Worm (Caenorhabditis elegans) whole organism, L2 larva: Measurements from ENCODE around the gene Y45F3A.1.

ENCODE experiments used
- C34F6.9 ChIP-seq: fragments of 150-350 bp; optimal IDR thresholded peaks from 2 replicates; lab custom pipeline; 2014; ENCODE audit warnings: missing biosample characterization, missing genetic modification characterization
- F13H6.1 ChIP-seq: sonication (generic microtip); optimal IDR thresholded peaks from 2 replicates; lab custom pipeline; 2016; ENCODE audit warnings: missing genetic modification characterization, missing compliant biosample characterization
- R02D3.7 ChIP-seq: fragments of 150-350 bp; optimal IDR thresholded peaks from 2 replicates; lab custom pipeline; 2014; ENCODE audit warnings: missing biosample characterization, missing genetic modification characterization
- Y55F3AM.14 ChIP-seq: fragments of 200-800 bp; sonication (Bioruptor generic); optimal IDR thresholded peaks from 2 replicates; lab custom pipeline; 2018; ENCODE audit warnings: mild to moderate bottlenecking, missing genetic modification characterization, missing compliant biosample characterization
- ZK546.5 ChIP-seq: sonication (generic microtip); optimal IDR thresholded peaks from 2 replicates; lab custom pipeline; 2017; ENCODE audit warnings: missing biosample characterization, missing genetic modification characterization
- ama-1 ChIP-seq: fragments of 150-350 bp; optimal IDR thresholded peaks from 2 replicates; lab custom pipeline; 2018; ENCODE audit warnings: inconsistent platforms
- ceh-16 ChIP-seq: fragments of 150-350 bp; optimal IDR thresholded peaks from 2 replicates; lab custom pipeline; 2014; ENCODE audit warnings: missing biosample characterization, missing genetic modification characterization
- ceh-82 ChIP-seq: fragments of 150-350 bp; optimal IDR thresholded peaks from 2 replicates; lab custom pipeline; 2014; ENCODE audit warnings: missing biosample characterization, missing genetic modification characterization
- crh-2 ChIP-seq: sonication (generic microtip); optimal IDR thresholded peaks from 2 replicates; lab custom pipeline; 2017; ENCODE audit warnings: missing biosample characterization, missing genetic modification characterization
- dmd-4 ChIP-seq: sonication (generic microtip); optimal IDR thresholded peaks from 2 replicates; lab custom pipeline; 2017; ENCODE audit warnings: missing biosample characterization, missing genetic modification characterization
- egl-27 ChIP-seq: sonication (generic microtip); optimal IDR thresholded peaks from 3 replicates; lab custom pipeline; 2017; ENCODE audit warnings: missing biosample characterization, missing genetic modification reagents, missing genetic modification characterization
- elt-1 ChIP-seq: fragments of 150-350 bp; optimal IDR thresholded peaks from 2 replicates; lab custom pipeline; 2014; ENCODE audit warnings: missing biosample characterization, missing genetic modification characterization
- elt-3 ChIP-seq: sonication (generic microtip); optimal IDR thresholded peaks from 2 replicates; lab custom pipeline; 2017; ENCODE audit warnings: missing biosample characterization, missing genetic modification characterization
- fos-1 ChIP-seq: fragments of 150-350 bp; optimal IDR thresholded peaks from 2 replicates; lab custom pipeline; 2014; ENCODE audit warnings: missing biosample characterization, missing genetic modification characterization
- gmeb-1 ChIP-seq: fragments of 150-350 bp; optimal IDR thresholded peaks from 2 replicates; lab custom pipeline; 2014; ENCODE audit warnings: missing biosample characterization, missing genetic modification characterization
- lin-11 ChIP-seq: fragments of 150-350 bp; sonication (generic microtip); optimal IDR thresholded peaks from 2 replicates; lab custom pipeline; 2014; ENCODE audit warnings: missing biosample characterization, missing genetic modification characterization, inconsistent platforms, mixed read lengths
- lin-13 ChIP-seq: fragments of 150-350 bp; optimal IDR thresholded peaks from 2 replicates; lab custom pipeline; 2014; ENCODE audit warnings: missing biosample characterization, missing genetic modification reagents, missing genetic modification characterization
- lin-39 ChIP-seq: fragments of 150-350 bp; optimal IDR thresholded peaks from 2 replicates; lab custom pipeline; 2014; ENCODE audit warnings: missing biosample characterization, missing genetic modification reagents, missing genetic modification characterization
- lsy-2 ChIP-seq, 2 experiments: fragments of 150-350 bp in 1 of 2; sonication (generic microtip) in 1 of 2; optimal IDR thresholded peaks; 2 replicates each; lab custom pipeline; 2014 to 2017; ENCODE audit warnings: missing biosample characterization in 2 of 2, missing genetic modification characterization in 2 of 2
- mab-5 ChIP-seq: fragments of 150-350 bp; optimal IDR thresholded peaks from 2 replicates; lab custom pipeline; 2014; ENCODE audit warnings: missing biosample characterization, missing genetic modification characterization
- mbf-1 ChIP-seq: sonication (generic microtip); optimal IDR thresholded peaks from 2 replicates; lab custom pipeline; 2017; ENCODE audit warnings: missing biosample characterization, missing genetic modification characterization
- mdl-1 ChIP-seq, 2 experiments: fragments of 150-350 bp in 1 of 2; sonication (generic microtip) in 1 of 2; optimal IDR thresholded peaks; 2 replicates each; lab custom pipeline; 2017; ENCODE audit warnings: missing biosample characterization in 2 of 2, missing genetic modification characterization in 2 of 2
- nhr-12 ChIP-seq: fragments of 150-350 bp; optimal IDR thresholded peaks from 2 replicates; lab custom pipeline; 2014; ENCODE audit warnings: missing biosample characterization, missing genetic modification characterization
- nhr-129 ChIP-seq: fragments of 150-350 bp; optimal IDR thresholded peaks from 2 replicates; lab custom pipeline; 2014; ENCODE audit warnings: missing biosample characterization, missing genetic modification characterization
- nhr-21 ChIP-seq: fragments of 150-350 bp; optimal IDR thresholded peaks from 2 replicates; lab custom pipeline; 2014; ENCODE audit warnings: missing biosample characterization, missing genetic modification characterization
- nhr-23 ChIP-seq: fragments of 150-350 bp; optimal IDR thresholded peaks from 2 replicates; lab custom pipeline; 2014; ENCODE audit warnings: missing biosample characterization, missing genetic modification reagents, missing genetic modification characterization
- nhr-6 ChIP-seq: fragments of 150-350 bp; optimal IDR thresholded peaks from 2 replicates; lab custom pipeline; 2014; ENCODE audit warnings: missing biosample characterization, missing genetic modification characterization
- nhr-77 ChIP-seq: fragments of 150-350 bp; optimal IDR thresholded peaks from 2 replicates; lab custom pipeline; 2014; ENCODE audit warnings: missing biosample characterization, missing genetic modification characterization
- sem-4 ChIP-seq: fragments of 150-350 bp; optimal IDR thresholded peaks from 2 replicates; lab custom pipeline; 2014; ENCODE audit warnings: missing biosample characterization, missing genetic modification reagents, missing genetic modification characterization
- skn-1 ChIP-seq: sonication (generic microtip); optimal IDR thresholded peaks from 2 replicates; lab custom pipeline; 2017; ENCODE audit warnings: missing biosample characterization, missing genetic modification characterization
- sma-3 ChIP-seq: sonication (generic microtip); optimal IDR thresholded peaks from 2 replicates; lab custom pipeline; 2016; ENCODE audit warnings: missing genetic modification reagents, missing genetic modification characterization, missing compliant biosample characterization
- sma-9 ChIP-seq, 2 experiments: fragments of 150-350 bp in 1 of 2; sonication (generic microtip) in 1 of 2; optimal IDR thresholded peaks; 2 replicates each; lab custom pipeline; 2014 to 2016; ENCODE audit warnings: missing genetic modification characterization in 2 of 2, mild to moderate bottlenecking in 1 of 2, missing biosample characterization in 1 of 2, missing compliant biosample characterization in 1 of 2, missing genetic modification reagents in 1 of 2, moderate library complexity in 1 of 2
- snpc-4 ChIP-seq: fragments of 150-350 bp; optimal IDR thresholded peaks from 2 replicates; lab custom pipeline; 2014; ENCODE audit warnings: missing biosample characterization, missing genetic modification characterization
- unc-39 ChIP-seq: fragments of 150-350 bp; optimal IDR thresholded peaks from 2 replicates; lab custom pipeline; 2014; ENCODE audit warnings: missing biosample characterization, missing genetic modification characterization
- unc-55 ChIP-seq: fragments of 150-350 bp; sonication (generic microtip); optimal IDR thresholded peaks from 3 replicates; lab custom pipeline; 2014; ENCODE audit warnings: missing biosample characterization, missing genetic modification reagents, missing genetic modification characterization
- zag-1 ChIP-seq: fragments of 150-350 bp; optimal IDR thresholded peaks from 2 replicates; lab custom pipeline; 2014; ENCODE audit warnings: missing biosample characterization, missing genetic modification characterization
- ztf-4 ChIP-seq: fragments of 150-350 bp; optimal IDR thresholded peaks from 2 replicates; lab custom pipeline; 2014; ENCODE audit warnings: missing biosample characterization, missing genetic modification characterization

The Y45F3A.1 gene

ce11 chrIII:10569246-10569645 lies 7.5 kb upstream of the Y45F3A.1 start:
- no peak for TF ChIP-seq unc-39
- no peak for TF ChIP-seq lin-13 (GFP tag; lab: Kevin White, UChicago)
- no peak for TF ChIP-seq gmeb-1 (tag; lab: Kevin White, UChicago)
- TF ChIP-seq lin-39 (tag; lab: Kevin White, UChicago): no peak
- TF ChIP-seq unc-55 (GFP tag; lab: Kevin White, UChicago): no peak
- no peak for TF ChIP-seq sma-3
- TF ChIP-seq nhr-23 (tag; lab: Kevin White, UChicago): no peak
- no peak for TF ChIP-seq mdl-1 (tag; optimal IDR thresholded peaks at IDR 0.05; lab: Kevin White, UChicago)
- TF ChIP-seq ceh-82 (tag; lab: Kevin White, UChicago): no peak
- no peak for TF ChIP-seq ztf-4 (tag; lab: Kevin White, UChicago)
- TF ChIP-seq F13H6.1 (tag; lab: Kevin White, UChicago): no peak
- TF ChIP-seq mab-5 (tag; lab: Kevin White, UChicago): no peak
- TF ChIP-seq egl-27 (tag; lab: Kevin White, UChicago): no peak
- no peak for TF ChIP-seq snpc-4 (tag; lab: Kevin White, UChicago)
- TF ChIP-seq fos-1 (tag; lab: Kevin White, UChicago): no peak
- TF ChIP-seq mbf-1 (tag; lab: Kevin White, UChicago): no peak
- TF ChIP-seq elt-1: no peak
- no peak for TF ChIP-seq lin-11 (tag; lab: Kevin White, UChicago)
- TF ChIP-seq sem-4 (tag; lab: Kevin White, UChicago): no peak
- TF ChIP-seq, all 48 proteins: peak for 0

DNA sequence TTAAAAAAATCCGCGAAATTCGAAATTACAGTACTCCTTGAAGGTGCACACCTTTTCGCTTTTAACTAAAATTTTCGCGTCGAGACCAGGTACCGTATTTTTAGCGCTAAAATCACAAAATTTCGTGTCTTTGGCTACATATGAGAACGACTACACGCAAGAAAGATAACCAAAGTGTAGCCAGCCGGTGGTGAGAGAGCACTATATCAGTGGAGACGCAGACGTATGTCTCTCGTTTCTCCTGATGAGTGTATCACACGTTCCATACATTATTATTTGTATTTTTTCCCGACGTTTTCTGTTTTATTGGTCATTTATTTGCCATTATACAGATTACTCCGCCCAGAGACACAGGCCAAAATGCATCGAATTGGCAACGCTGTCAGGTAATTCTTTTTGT lies 4.2 kb upstream of the Y45F3A.1 start, which contains the start of gene acdh-11:
Gene acdh-11 (plus strand): TSS at position 333 of the 400 bp plus-strand sequence.
- TF ChIP-seq R02D3.7 (no peak), nhr-129 (no peak), mab-5 (tag; lab: Kevin White, UChicago) (no peak), zag-1 (tag; lab: Kevin White, UChicago) (no peak), ceh-16 (tag; lab: Kevin White, UChicago) (no peak), ztf-4 (tag; lab: Kevin White, UChicago) (no peak), ZK546.5 (no peak), nhr-77 (tag; lab: Kevin White, UChicago) (no peak), sma-3 (peak; percentile 14), Y55F3AM.14 (no peak), ceh-82 (tag; lab: Kevin White, UChicago) (no peak), snpc-4 (tag; lab: Kevin White, UChicago) (no peak), lin-39 (tag; lab: Kevin White, UChicago) (no peak), lsy-2 (tag; optimal IDR thresholded peaks at IDR 0.05; lab: Kevin White, UChicago) (peak in 1 of 2 experiments; percentile 35), skn-1 (tag; lab: Kevin White, UChicago) (no peak), crh-2 (tag; lab: Kevin White, UChicago) (peak; percentile 51), gmeb-1 (tag; lab: Kevin White, UChicago) (no peak), elt-3 (tag; lab: Kevin White, UChicago) (no peak), unc-55 (GFP tag; lab: Kevin White, UChicago) (no peak), nhr-6 (no peak), nhr-23 (tag; lab: Kevin White, UChicago) (no peak), egl-27 (tag; lab: Kevin White, UChicago) (no peak), elt-1 (no peak), F13H6.1 (tag; lab: Kevin White, UChicago) (no peak), nhr-12 (tag; lab: Kevin White, UChicago) (no peak), dmd-4 (tag; lab: Kevin White, UChicago) (no peak), nhr-21 (tag; lab: Kevin White, UChicago) (no peak), fos-1 (tag; lab: Kevin White, UChicago) (peak; percentile 52), sma-9 (GFP tag; optimal IDR thresholded peaks at IDR 0.05; lab: Kevin White, UChicago) (no peak), sma-9 (tag; optimal IDR thresholded peaks at IDR 0.05; lab: Kevin White, UChicago) (no peak), ama-1 (lab: Kevin White, UChicago) (no peak)

DNA sequence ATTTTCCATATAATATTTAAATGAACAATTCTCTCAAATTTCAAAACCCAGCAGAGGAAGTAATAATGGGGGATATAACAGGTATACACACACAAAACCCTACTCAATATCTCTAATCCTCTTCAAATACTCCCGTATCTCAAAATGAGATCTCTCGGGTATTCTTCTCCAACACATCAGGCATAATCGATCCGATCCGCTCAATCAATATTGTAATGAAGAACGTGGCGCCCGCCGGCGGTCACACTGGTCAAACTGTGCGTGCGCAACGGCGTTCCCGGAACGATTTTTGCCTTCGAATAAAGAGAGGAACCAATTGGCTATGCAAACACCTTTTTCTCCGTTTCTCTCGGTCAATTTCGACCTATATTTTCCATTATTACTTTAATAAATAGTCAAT lies 827 bp upstream of the Y45F3A.1 start:
- TF ChIP-seq C34F6.9: peak; percentile 16
- TF ChIP-seq crh-2 (tag; lab: Kevin White, UChicago): no peak
- TF ChIP-seq lsy-2 (tag; optimal IDR thresholded peaks at IDR 0.05; lab: Kevin White, UChicago): no peak
- no peak for TF ChIP-seq lin-39 (tag; lab: Kevin White, UChicago)
- TF ChIP-seq F13H6.1 (tag; lab: Kevin White, UChicago): no peak
- TF ChIP-seq nhr-6: no peak
- no peak for TF ChIP-seq mdl-1 (tag; optimal IDR thresholded peaks at IDR 0.05; lab: Kevin White, UChicago)
- no peak for TF ChIP-seq sem-4 (tag; lab: Kevin White, UChicago)
